Fruit fly (Drosophila melanogaster) Kc167 (cell line): ENCODE data around the gene TwdlF.

ENCODE experiments used
- Sin3A ChIP-seq: fragments of >200 bp; optimal IDR thresholded peaks from 2 replicates; lab custom pipeline; 2018; ENCODE audit warnings: missing external identifiers
- h ChIP-seq: fragments of >200 bp; optimal IDR thresholded peaks from 3 replicates; lab custom pipeline; 2018; ENCODE audit warnings: missing external identifiers
- insv ChIP-seq: fragments of >200 bp; optimal IDR thresholded peaks from 3 replicates; lab custom pipeline; 2018; ENCODE audit warnings: missing external identifiers
- psq ChIP-seq: fragments of >200 bp; optimal IDR thresholded peaks from 2 replicates; lab custom pipeline; 2017; ENCODE audit warnings: missing external identifiers
- ttk ChIP-seq: sonication (Bioruptor generic); optimal IDR thresholded peaks from 2 replicates; lab custom pipeline; 2017; ENCODE audit warnings: missing external identifiers

DNA sequence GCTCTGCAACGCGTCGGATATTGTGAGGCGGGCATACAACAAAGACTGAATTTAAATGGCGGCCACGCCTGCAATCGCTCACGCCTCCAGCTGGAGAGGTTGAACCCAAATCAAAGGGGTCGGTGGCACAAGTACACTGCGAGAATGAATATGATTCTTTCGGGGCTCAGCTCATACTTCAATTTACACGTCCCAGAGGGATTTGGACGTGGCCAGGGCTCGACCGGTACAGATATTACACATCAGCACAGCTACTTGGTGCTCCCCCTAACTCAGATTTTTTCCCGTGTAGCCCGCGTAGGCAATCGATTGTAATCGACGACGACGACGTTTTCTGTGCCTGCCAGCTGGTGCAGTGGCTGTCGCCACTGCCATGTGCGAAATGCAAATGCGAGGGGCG, 32.8 kb upstream of the TwdlF start:
- no peak for TF ChIP-seq ttk
- TF ChIP-seq h (lab: Kevin White, UChicago), result no peak
- no peak for TF ChIP-seq Sin3A (lab: Kevin White, UChicago)
- TF ChIP-seq psq, result no peak
- no peak for TF ChIP-seq insv
